Worm (Caenorhabditis elegans): Measurements from ENCODE around the gene Y46D2A.1.

ce11 chrII:3332039-3332438 is 9.7 kb downstream of the Y46D2A.1 start, which contains the start of gene irld-27:
- no peak for TF ChIP-seq ztf-11 (tag; optimal IDR thresholded peaks at IDR 0.05)
- TF ChIP-seq fos-1 (tag; optimal IDR thresholded peaks at IDR 0.05) = no peak
- no peak for TF ChIP-seq nhr-23 (tag; optimal IDR thresholded peaks at IDR 0.05)
- TF ChIP-seq zag-1 (tag; optimal IDR thresholded peaks at IDR 0.05) = no peak

All from whole organism, L2 larva.